Fruit fly (Drosophila melanogaster) whole organism, embryonic: ENCODE measurements around the gene Nep4.

ENCODE experiments used
- CG10147 ChIP-seq: fragments of 200-800 bp; sonication (Bioruptor generic); optimal IDR thresholded peaks from 2 replicates; lab custom pipeline; 2019; ENCODE audit warnings: missing biosample characterization, mild to moderate bottlenecking, missing genetic modification characterization, moderate library complexity
- CG10565 ChIP-seq: fragments of 200-800 bp; sonication (Bioruptor generic); optimal IDR thresholded peaks from 3 replicates; lab custom pipeline; 2016; ENCODE audit warnings: missing biosample characterization, mild to moderate bottlenecking, missing genetic modification characterization
- CG10959 ChIP-seq: fragments of 200-800 bp; sonication (Bioruptor generic); IDR thresholded peaks from 2 replicates; pipeline ENCODE4 v1.3.6; 2022; ENCODE audit warnings: missing biosample characterization, missing genetic modification characterization
- CG13287 ChIP-seq: fragments of 200-800 bp; sonication (Bioruptor generic); IDR thresholded peaks from 2 replicates; pipeline ENCODE4 v1.3.6; 2022; ENCODE audit warnings: missing biosample characterization, missing genetic modification characterization; ENCODE audit not compliant: partially characterized antibody
- CG14014 ChIP-seq: fragments of 200-800 bp; sonication (Bioruptor generic); IDR thresholded peaks from 2 replicates; pipeline ENCODE4 v1.3.6; 2022; ENCODE audit warnings: missing biosample characterization, missing genetic modification characterization
- CG14965 ChIP-seq: fragments of 200-800 bp; sonication (Bioruptor generic); optimal IDR thresholded peaks from 2 replicates; lab custom pipeline; 2016; ENCODE audit warnings: missing biosample characterization, missing genetic modification characterization, borderline replicate concordance
- CG16779 ChIP-seq: fragments of 200-800 bp; sonication (Bioruptor generic); IDR thresholded peaks from 2 replicates; pipeline ENCODE4 v1.3.6; 2022; ENCODE audit warnings: missing biosample characterization, missing genetic modification characterization
- CG17361 ChIP-seq: fragments of 200-800 bp; sonication (Bioruptor generic); IDR thresholded peaks from 3 replicates; pipeline ENCODE4 v1.3.6; 2022; ENCODE audit warnings: missing biosample characterization, missing genetic modification characterization
- CG18764 ChIP-seq: fragments of 200-800 bp; sonication (Bioruptor generic); optimal IDR thresholded peaks from 3 replicates; lab custom pipeline; 2016; ENCODE audit warnings: missing biosample characterization, missing genetic modification characterization
- CG31441 ChIP-seq: fragments of 200-800 bp; sonication (Bioruptor generic); IDR thresholded peaks from 2 replicates; pipeline ENCODE4 v1.3.6; 2022; ENCODE audit warnings: missing biosample characterization, missing genetic modification characterization
- CG33213 ChIP-seq: fragments of 200-800 bp; sonication (Bioruptor generic); optimal IDR thresholded peaks from 3 replicates; lab custom pipeline; 2016; ENCODE audit warnings: missing biosample characterization, missing genetic modification characterization
- CG33557 ChIP-seq: fragments of 200-800 bp; sonication (Bioruptor generic); optimal IDR thresholded peaks from 2 replicates; lab custom pipeline; 2019; ENCODE audit warnings: missing biosample characterization, mild to moderate bottlenecking, missing genetic modification characterization, moderate library complexity
- CG4424 ChIP-seq: fragments of 200-800 bp; sonication (Bioruptor generic); optimal IDR thresholded peaks from 3 replicates; lab custom pipeline; 2016; ENCODE audit warnings: missing biosample characterization, missing genetic modification characterization
- CG4854 ChIP-seq: fragments of 200-800 bp; sonication (Bioruptor generic); optimal IDR thresholded peaks from 2 replicates; lab custom pipeline; 2016; ENCODE audit warnings: missing biosample characterization, missing genetic modification characterization, inconsistent platforms
- CG5245 ChIP-seq: fragments of 200-800 bp; sonication (Bioruptor generic); optimal IDR thresholded peaks from 3 replicates; lab custom pipeline; 2016; ENCODE audit warnings: missing biosample characterization, missing genetic modification characterization
- CG6683 ChIP-seq: fragments of 200-800 bp; sonication (Bioruptor generic); optimal IDR thresholded peaks from 2 replicates; lab custom pipeline; 2017; ENCODE audit warnings: missing biosample characterization, mild to moderate bottlenecking, missing genetic modification characterization, missing genetic modification reagents
- CG7372 ChIP-seq: fragments of 200-800 bp; sonication (Bioruptor generic); IDR thresholded peaks from 2 replicates; pipeline ENCODE4 v1.3.6; 2022; ENCODE audit warnings: missing biosample characterization, missing genetic modification characterization
- CG7745 ChIP-seq: fragments of 200-800 bp; sonication (Bioruptor generic); optimal IDR thresholded peaks from 2 replicates; lab custom pipeline; 2018; ENCODE audit warnings: missing biosample characterization, mild to moderate bottlenecking, missing genetic modification characterization, moderate library complexity
- Camta ChIP-seq: fragments of 200-800 bp; sonication (Bioruptor generic); optimal IDR thresholded peaks from 2 replicates; lab custom pipeline; 2016; ENCODE audit warnings: missing biosample characterization, missing genetic modification characterization
- D19A ChIP-seq: fragments of 200-800 bp; optimal IDR thresholded peaks from 3 replicates; lab custom pipeline; 2019; ENCODE audit warnings: missing biosample characterization, mild to moderate bottlenecking, missing genetic modification characterization, moderate library complexity
- Dip3 ChIP-seq: fragments of 200-800 bp; sonication (Bioruptor generic); optimal IDR thresholded peaks from 3 replicates; lab custom pipeline; 2016; ENCODE audit warnings: missing biosample characterization, missing genetic modification characterization
- Dll ChIP-seq: fragments of 200-800 bp; sonication (Bioruptor generic); IDR thresholded peaks from 4 replicates; pipeline ENCODE4 v1.3.6; 2022; ENCODE audit warnings: missing biosample characterization, missing genetic modification characterization; ENCODE audit not compliant: partially characterized antibody
- Fer2 ChIP-seq: fragments of 200-800 bp; sonication (Bioruptor generic); optimal IDR thresholded peaks from 2 replicates; lab custom pipeline; 2018; ENCODE audit warnings: missing biosample characterization, mild to moderate bottlenecking, missing genetic modification characterization, moderate library complexity
- H2.0 ChIP-seq: fragments of 200-800 bp; sonication (Bioruptor generic); IDR thresholded peaks from 2 replicates; pipeline ENCODE4 v1.3.6; 2022; ENCODE audit warnings: missing biosample characterization, missing genetic modification characterization
- HLH3B ChIP-seq: fragments of 200-800 bp; sonication (Bioruptor generic); IDR thresholded peaks from 2 replicates; pipeline ENCODE4 v1.3.6; 2022; ENCODE audit warnings: missing biosample characterization, missing genetic modification characterization
- HmgD ChIP-seq: fragments of 200-800 bp; sonication (Bioruptor generic); optimal IDR thresholded peaks from 3 replicates; lab custom pipeline; 2016; ENCODE audit warnings: missing biosample characterization, missing genetic modification characterization
- NFAT ChIP-seq: fragments of 200-800 bp; sonication (Bioruptor generic); IDR thresholded peaks from 2 replicates; pipeline ENCODE4 v1.3.6; 2022; ENCODE audit warnings: missing biosample characterization, missing genetic modification characterization
- Poxn ChIP-seq: fragments of 200-800 bp; sonication (Bioruptor generic); IDR thresholded peaks from 2 replicates; pipeline ENCODE4 v1.3.6; 2022; ENCODE audit warnings: missing biosample characterization, missing genetic modification characterization
- Ravus ChIP-seq: fragments of 200-800 bp; sonication (Bioruptor generic); IDR thresholded peaks from 2 replicates; pipeline ENCODE4 v1.3.6; 2022; ENCODE audit warnings: missing biosample characterization, missing genetic modification characterization
- Sin3A ChIP-seq: fragments of >200 bp; optimal IDR thresholded peaks from 2 replicates; lab custom pipeline; 2018
- Spps ChIP-seq: fragments of 200-800 bp; sonication (Bioruptor generic); optimal IDR thresholded peaks from 2 replicates; lab custom pipeline; 2018; ENCODE audit warnings: missing biosample characterization, mild to moderate bottlenecking, missing genetic modification characterization
- bcd ChIP-seq: fragments of 200-800 bp; sonication (Bioruptor generic); optimal IDR thresholded peaks from 2 replicates; lab custom pipeline; 2017; ENCODE audit warnings: missing biosample characterization, mild to moderate bottlenecking, missing genetic modification characterization
- bowl ChIP-seq: fragments of 200-800 bp; sonication (Bioruptor generic); IDR thresholded peaks from 2 replicates; pipeline ENCODE4 v1.3.6; 2022; ENCODE audit warnings: missing biosample characterization, missing genetic modification characterization
- btn ChIP-seq: fragments of 200-800 bp; sonication (Bioruptor generic); optimal IDR thresholded peaks from 2 replicates; lab custom pipeline; 2016; ENCODE audit warnings: missing biosample characterization, missing genetic modification characterization
- cg ChIP-seq: fragments of 200-800 bp; sonication (Bioruptor generic); optimal IDR thresholded peaks from 3 replicates; lab custom pipeline; 2019; ENCODE audit warnings: missing biosample characterization, mild to moderate bottlenecking, missing genetic modification characterization, moderate library complexity
- croc ChIP-seq: fragments of 200-800 bp; sonication (Bioruptor generic); conservative IDR thresholded peaks from 3 replicates; pipeline ENCODE4 v1.3.6; 2022; ENCODE audit warnings: missing biosample characterization, missing genetic modification characterization
- crp ChIP-seq, 2 experiments: fragments of 200-800 bp; sonication (Bioruptor generic); optimal IDR thresholded peaks; 2 replicates in 1 of 2; 3 replicates in 1 of 2; lab custom pipeline; 2017; ENCODE audit warnings: missing biosample characterization in 2 of 2, missing genetic modification characterization in 2 of 2, mild to moderate bottlenecking in 1 of 2, moderate library complexity in 1 of 2
- cwo ChIP-seq: fragments of 200-800 bp; sonication (Bioruptor generic); optimal IDR thresholded peaks from 3 replicates; lab custom pipeline; 2017; ENCODE audit warnings: missing biosample characterization, missing genetic modification characterization, mild to moderate bottlenecking, moderate library complexity, missing genetic modification reagents
- ems ChIP-seq: fragments of 200-800 bp; sonication (Bioruptor generic); optimal IDR thresholded peaks from 3 replicates; lab custom pipeline; 2016; ENCODE audit warnings: missing biosample characterization, missing genetic modification characterization
- fd96Cb ChIP-seq: fragments of 200-800 bp; sonication (Bioruptor generic); optimal IDR thresholded peaks from 2 replicates; lab custom pipeline; 2018; ENCODE audit warnings: missing biosample characterization, mild to moderate bottlenecking, missing genetic modification characterization, moderate library complexity
- fru ChIP-seq: fragments of >200 bp; optimal IDR thresholded peaks from 2 replicates; lab custom pipeline; 2017
- hbn ChIP-seq: fragments of 200-800 bp; sonication (Bioruptor generic); IDR thresholded peaks from 2 replicates; pipeline ENCODE4 v1.3.6; 2022; ENCODE audit warnings: missing biosample characterization, missing genetic modification characterization; ENCODE audit not compliant: partially characterized antibody
- kay ChIP-seq: fragments of 200-800 bp; sonication (Bioruptor generic); optimal IDR thresholded peaks from 2 replicates; lab custom pipeline; 2016; ENCODE audit warnings: missing biosample characterization, missing genetic modification characterization
- org-1 ChIP-seq: fragments of 200-800 bp; sonication (Bioruptor generic); optimal IDR thresholded peaks from 2 replicates; lab custom pipeline; 2017; ENCODE audit warnings: missing biosample characterization, missing genetic modification characterization
- pho ChIP-seq: fragments of 200-800 bp; sonication (Bioruptor generic); optimal IDR thresholded peaks from 2 replicates; lab custom pipeline; 2016; ENCODE audit warnings: missing biosample characterization, missing genetic modification characterization
- psq ChIP-seq: fragments of 200-800 bp; sonication (Bioruptor generic); optimal IDR thresholded peaks from 2 replicates; lab custom pipeline; 2017; ENCODE audit warnings: missing biosample characterization, missing genetic modification characterization
- ranshi ChIP-seq: fragments of 200-800 bp; sonication (Bioruptor generic); IDR thresholded peaks from 2 replicates; pipeline ENCODE4 v1.3.6; 2022; ENCODE audit warnings: missing biosample characterization, missing genetic modification characterization
- sr ChIP-seq: fragments of 200-800 bp; sonication (Bioruptor generic); IDR thresholded peaks from 3 replicates; pipeline ENCODE4 v1.3.6; 2022; ENCODE audit warnings: missing biosample characterization, missing genetic modification characterization
- tll ChIP-seq, 2 experiments: fragments of 200-800 bp in 1 of 2; fragments of >200 bp in 1 of 2; sonication (Bioruptor generic) in 1 of 2; optimal IDR thresholded peaks; 2 replicates each; lab custom pipeline; 2017 to 2019; ENCODE audit warnings: missing biosample characterization in 2 of 2, missing genetic modification characterization in 2 of 2, mild to moderate bottlenecking in 1 of 2, moderate library complexity in 1 of 2
- usp ChIP-seq: fragments of >200 bp; optimal IDR thresholded peaks from 2 replicates; lab custom pipeline; 2017; ENCODE audit warnings: missing biosample characterization, missing genetic modification characterization
- yki ChIP-seq: fragments of >200 bp; optimal IDR thresholded peaks from 3 replicates; lab custom pipeline; 2018
- zfh1 ChIP-seq: fragments of 200-800 bp; sonication (Bioruptor generic); IDR thresholded peaks from 3 replicates; pipeline ENCODE4 v1.3.6; 2022; ENCODE audit warnings: missing biosample characterization, missing genetic modification characterization

The Nep4 gene

DNA sequence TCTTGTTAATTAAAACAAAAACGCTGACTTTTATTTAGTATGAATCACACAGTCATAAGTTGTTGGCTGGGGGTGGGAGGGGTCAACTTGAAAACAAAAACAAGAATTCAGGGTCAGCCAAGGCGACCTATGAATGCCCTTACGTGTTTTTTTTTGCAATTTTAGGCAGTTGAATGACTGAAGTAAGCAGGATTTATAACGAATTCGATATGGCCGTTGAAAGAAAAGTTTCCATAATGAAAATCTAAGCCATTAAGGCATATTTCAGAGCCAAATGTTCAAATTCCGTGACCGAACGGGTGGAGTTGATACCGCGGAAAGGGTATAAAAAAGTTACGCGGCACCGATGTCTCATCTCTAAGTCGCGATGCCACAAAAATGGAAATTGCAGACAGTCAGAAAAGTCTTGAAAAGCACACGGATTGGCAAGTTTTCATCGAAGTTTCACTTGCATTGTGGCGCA, 25.7 kb downstream of the Nep4 start (continued):
- TF ChIP-seq CG33557 (GFP tag; lab: Kevin White, UChicago), result peak; percentile 54
- TF ChIP-seq ems (GFP tag; lab: Kevin White, UChicago), result peak; percentile 45
- TF ChIP-seq Dip3 (GFP tag; lab: Kevin White, UChicago), result peak; percentile 46
- TF ChIP-seq CG6683 (GFP tag; lab: Kevin White, UChicago), result peak; percentile 37
- TF ChIP-seq bowl (GFP tag; lab: Robert Waterston, UW), result no peak
- peak; percentile 66 for TF ChIP-seq CG5245
- TF ChIP-seq CG7745 (tag; lab: Kevin White, UChicago), result no peak
- no peak for TF ChIP-seq CG16779 (GFP tag; lab: Robert Waterston, UW)
- TF ChIP-seq CG33213 (GFP tag; lab: Kevin White, UChicago), result peak; percentile 33
- no peak for TF ChIP-seq hbn (GFP tag; lab: Robert Waterston, UW)
- TF ChIP-seq yki (lab: Kevin White, UChicago), result no peak
- TF ChIP-seq CG7372, result peak; percentile 53; the same call in 1 of the 2 replicates
- no peak for TF ChIP-seq CG18764 (GFP tag; lab: Kevin White, UChicago)
- no peak for TF ChIP-seq btn
- peak; percentile 59 for TF ChIP-seq fd96Cb (tag; lab: Kevin White, UChicago)
- peak; percentile 16 for TF ChIP-seq CG4854 (GFP tag; lab: Kevin White, UChicago)
- TF ChIP-seq CG10959, result no peak
- TF ChIP-seq cwo (GFP tag; lab: Kevin White, UChicago), result no peak
- no peak for TF ChIP-seq Poxn (GFP tag; lab: Robert Waterston, UW)
- no peak for TF ChIP-seq Sin3A (lab: Kevin White, UChicago)
- peak; percentile 29 for TF ChIP-seq CG14965 (GFP tag; lab: Kevin White, UChicago)
- no peak for TF ChIP-seq cg (GFP tag; lab: Kevin White, UChicago)
- TF ChIP-seq CG31441, result no peak
- no peak for TF ChIP-seq fru (lab: Kevin White, UChicago)
- no peak for TF ChIP-seq tll (GFP tag; optimal IDR thresholded peaks at IDR 0.05; lab: Kevin White, UChicago)
- no peak for TF ChIP-seq sr (GFP tag; lab: Robert Waterston, UW)
- peak; percentile 62 for TF ChIP-seq zfh1 (GFP tag; lab: Robert Waterston, UW)
- peak; percentile 41 for TF ChIP-seq Camta (GFP tag; lab: Kevin White, UChicago)
- TF ChIP-seq bcd (GFP tag; lab: Kevin White, UChicago), result no peak
- TF ChIP-seq usp (GFP tag; lab: Kevin White, UChicago), result no peak
- peak; percentile 33; the same call in 2 of the 3 replicates for TF ChIP-seq croc
- no peak for TF ChIP-seq HmgD (GFP tag; lab: Kevin White, UChicago)
- TF ChIP-seq Fer2 (tag; lab: Kevin White, UChicago), result no peak
- TF ChIP-seq psq (GFP tag; lab: Kevin White, UChicago), result peak; percentile 5
- peak; percentile 64 for TF ChIP-seq H2.0 (GFP tag; lab: Robert Waterston, UW)
- TF ChIP-seq Ravus (GFP tag; lab: Robert Waterston, UW), result peak; percentile 21
- peak; percentile 100 for TF ChIP-seq D19A (tag; lab: Kevin White, UChicago)
- no peak for TF ChIP-seq CG10565 (GFP tag; lab: Kevin White, UChicago)
- TF ChIP-seq pho (GFP tag; lab: Kevin White, UChicago), result peak; percentile 63
- TF ChIP-seq CG14014 (GFP tag; lab: Robert Waterston, UW), result peak; percentile 68
- TF ChIP-seq HLH3B (GFP tag; lab: Robert Waterston, UW), result peak; percentile 46; the same call in 1 of the 2 replicates
- TF ChIP-seq crp (GFP tag; optimal IDR thresholded peaks at IDR 0.05; lab: Kevin White, UChicago), result no peak
- peak; percentile 42; the same call in 1 of the 2 replicates for TF ChIP-seq NFAT (GFP tag; lab: Robert Waterston, UW)
- no peak for TF ChIP-seq org-1 (GFP tag; lab: Kevin White, UChicago)
- no peak for TF ChIP-seq Dll (GFP tag; lab: Robert Waterston, UW)
- no peak for TF ChIP-seq CG17361 (GFP tag; lab: Robert Waterston, UW)
- no peak for TF ChIP-seq CG10147 (GFP tag; lab: Kevin White, UChicago)
- peak; percentile 67 for TF ChIP-seq ranshi (GFP tag; lab: Robert Waterston, UW)
- TF ChIP-seq Spps (tag; lab: Kevin White, UChicago), result peak; percentile 31
- TF ChIP-seq CG4424 (GFP tag; lab: Kevin White, UChicago), result peak; percentile 77
- peak; percentile 99 for TF ChIP-seq kay
- no peak; the same call in 1 of the 2 replicates for TF ChIP-seq CG13287 (GFP tag; lab: Robert Waterston, UW)
